Worm (Caenorhabditis elegans): ENCODE data around the gene srz-15.
A peak's percentile ranks its signal among the peaks of the same experiment; 100 is the strongest.

srz-15 gene

DNA sequence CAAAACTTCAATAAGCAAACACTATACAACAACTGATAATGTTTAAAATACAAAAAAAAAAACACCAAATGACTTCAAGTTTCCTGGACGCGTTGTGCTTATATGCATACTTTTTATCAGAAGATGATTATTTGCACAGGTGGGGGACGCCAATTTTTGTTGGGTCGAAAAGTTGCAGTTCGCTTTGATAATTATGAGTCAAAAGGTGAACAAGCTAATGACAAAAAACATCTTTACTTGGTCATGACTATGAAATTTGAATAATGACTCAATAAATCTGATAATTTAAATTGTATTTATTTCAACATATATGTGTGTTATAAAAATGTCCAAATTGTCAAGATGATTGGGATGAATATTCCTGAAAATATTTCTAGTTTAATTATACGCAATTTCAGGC lies 32.4 kb upstream of the srz-15 start, which contains the start of gene ZK896.4:
TSS of gene ZK896.4 (minus strand) at position 101 of the 400 bp plus-strand sequence.
- TF ChIP-seq nhr-71 (tag; optimal IDR thresholded peaks at IDR 0.05), result no peak
- TF ChIP-seq unc-130 (tag; optimal IDR thresholded peaks at IDR 0.05), result no peak
- TF ChIP-seq ama-1 (optimal IDR thresholded peaks at IDR 0.05), result no peak
- no peak for TF ChIP-seq ceh-8 (GFP tag; optimal IDR thresholded peaks at IDR 0.05)
- no peak for TF ChIP-seq unc-98 (GFP tag; IDR thresholded peaks at IDR 0.05)
- TF ChIP-seq pag-3 (tag; optimal IDR thresholded peaks at IDR 0.05; ENCODE audit: borderline replicate concordance, insufficient read depth), result no peak
- TF ChIP-seq lin-39 (tag; optimal IDR thresholded peaks at IDR 0.05), result no peak
- TF ChIP-seq efl-3 (GFP tag; optimal IDR thresholded peaks at IDR 0.05), result no peak
- TF ChIP-seq sup-37 (GFP tag; optimal IDR thresholded peaks at IDR 0.05), result no peak
- no peak for TF ChIP-seq alr-1 (tag; optimal IDR thresholded peaks at IDR 0.05; ENCODE audit: borderline replicate concordance)
- no peak for TF ChIP-seq Y116A8C.19 (tag; optimal IDR thresholded peaks at IDR 0.05; ENCODE audit: borderline replicate concordance)
- TF ChIP-seq nhr-90 (tag; optimal IDR thresholded peaks at IDR 0.05; ENCODE audit: poor library complexity), result no peak
- TF ChIP-seq lin-35 (GFP tag; optimal IDR thresholded peaks at IDR 0.05), result no peak

DNA sequence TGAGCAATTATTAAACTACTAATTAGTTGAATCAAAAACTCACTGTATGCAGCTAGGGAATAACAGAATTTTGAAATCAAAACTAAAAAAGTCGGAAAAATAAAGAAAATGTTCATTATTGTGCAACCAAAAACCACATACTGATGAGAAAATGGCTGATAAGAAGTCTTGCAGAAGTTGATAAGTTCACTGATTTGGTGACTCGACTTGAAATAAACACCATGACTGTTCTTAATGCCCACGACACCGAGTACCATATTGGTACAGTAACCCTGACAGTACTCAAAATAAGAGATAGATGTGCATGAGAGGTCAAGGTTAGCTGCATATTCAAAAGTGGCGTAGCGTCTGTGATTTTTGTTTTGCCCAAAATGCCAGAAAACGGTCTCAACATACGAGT lies 29.6 kb upstream of the srz-15 start:
- no peak for TF ChIP-seq C04F5.9 (tag; optimal IDR thresholded peaks at IDR 0.05)
- no peak for TF ChIP-seq nhr-84 (tag; optimal IDR thresholded peaks at IDR 0.05)
- no peak for TF ChIP-seq efl-1 (optimal IDR thresholded peaks at IDR 0.05)
- TF ChIP-seq efl-1 (GFP tag; optimal IDR thresholded peaks at IDR 0.05 in 1 of 2), result no peak
- no peak for TF ChIP-seq aly-2 (tag; optimal IDR thresholded peaks at IDR 0.05)
- no peak for TF ChIP-seq lin-14 (GFP tag; optimal IDR thresholded peaks at IDR 0.05)
- TF ChIP-seq Y116A8C.19 (tag; optimal IDR thresholded peaks at IDR 0.05; ENCODE audit: borderline replicate concordance), result no peak
- no peak for TF ChIP-seq nhr-19 (GFP tag; conservative IDR thresholded peaks at IDR 0.05)
- no peak for TF ChIP-seq nhr-12 (tag; optimal IDR thresholded peaks at IDR 0.05)

DNA sequence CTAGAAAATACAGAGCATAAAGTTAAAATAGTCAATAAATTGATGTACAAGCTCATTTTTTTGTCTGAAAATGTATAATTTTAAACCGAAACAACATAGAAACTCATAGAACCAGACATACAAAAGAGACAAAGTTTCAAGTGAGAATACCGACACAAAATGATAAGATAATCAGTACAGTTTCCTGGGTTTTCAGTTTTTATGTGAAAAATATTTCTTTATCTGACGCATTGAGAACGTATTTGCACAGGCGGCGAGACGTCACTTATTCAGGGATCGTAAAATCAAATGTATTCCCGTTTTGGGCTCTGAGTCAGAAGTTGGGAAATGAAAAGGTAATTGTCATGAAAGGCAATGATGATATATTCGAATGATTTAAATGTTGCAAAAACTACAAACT lies 25.1 kb upstream of the srz-15 start, which contains the start of gene K08D8.6:
TSS of gene K08D8.6 (minus strand) at position 64 of the 400 bp plus-strand sequence.
- TF ChIP-seq mef-2 (tag; optimal IDR thresholded peaks at IDR 0.05) (no peak), pqm-1 (tag; optimal IDR thresholded peaks at IDR 0.05) (peak; percentile 78), nhr-47 (tag; optimal IDR thresholded peaks at IDR 0.05) (no peak), elt-2 (tag; optimal IDR thresholded peaks at IDR 0.05) (peak; percentile 88), isw-1 (GFP tag; IDR thresholded peaks at IDR 0.05) (no peak), jun-1 (tag; optimal IDR thresholded peaks at IDR 0.05) (peak; percentile 7), C04F5.9 (tag; optimal IDR thresholded peaks at IDR 0.05) (no peak), efl-1 (optimal IDR thresholded peaks at IDR 0.05) (no peak), efl-1 (GFP tag; optimal IDR thresholded peaks at IDR 0.05 in 1 of 2) (peak in 1 of 2 experiments; percentile 30), pag-3 (tag; optimal IDR thresholded peaks at IDR 0.05; ENCODE audit: borderline replicate concordance, insufficient read depth) (no peak)

DNA sequence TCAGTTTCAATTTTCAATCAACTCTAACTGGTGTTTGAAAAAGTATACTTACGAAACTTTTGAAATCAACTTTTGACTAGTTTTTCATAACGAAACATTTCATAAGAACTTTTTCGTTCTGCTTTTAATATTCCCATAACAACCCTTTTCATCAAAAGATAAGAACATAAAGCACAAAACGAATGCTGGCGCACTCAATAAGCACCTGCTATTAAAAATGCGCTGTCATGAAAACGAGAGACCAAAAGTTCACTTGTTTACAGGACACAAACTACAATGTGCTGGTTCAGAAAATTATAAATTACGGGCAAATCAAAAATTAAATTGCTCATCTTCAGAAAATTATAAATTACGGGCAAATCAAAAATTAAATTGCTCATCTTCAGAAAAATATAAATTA lies 24.5 kb upstream of the srz-15 start:
- TF ChIP-seq elt-2 (tag; optimal IDR thresholded peaks at IDR 0.05) (peak; percentile 17), nhr-19 (GFP tag; conservative IDR thresholded peaks at IDR 0.05) (no peak)

DNA sequence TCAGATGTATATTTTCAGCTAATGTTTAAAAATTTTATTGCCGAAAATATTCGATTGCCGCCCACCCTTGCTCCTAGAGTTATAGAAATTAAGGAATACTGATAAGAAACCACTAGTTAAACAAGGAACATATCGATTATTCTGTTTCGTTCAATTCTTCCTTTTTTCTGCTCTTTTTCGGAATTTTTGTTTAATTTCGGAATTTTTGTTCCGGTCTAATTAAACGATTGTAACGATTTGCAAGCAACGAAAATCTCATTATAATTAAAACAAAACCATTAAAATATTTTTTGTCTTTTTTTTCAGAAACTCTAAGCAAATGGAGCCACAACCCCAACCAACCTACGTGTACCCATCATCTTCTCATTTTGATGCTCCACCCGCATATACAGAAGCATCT lies 23.4 kb upstream of the srz-15 start, which contains the start of gene K08D8.1:
TSS of gene K08D8.1 (plus strand) at position 301 of the 400 bp plus-strand sequence.
- TF ChIP-seq sptf-1 (tag; optimal IDR thresholded peaks at IDR 0.05) (no peak), nhr-71 (tag; optimal IDR thresholded peaks at IDR 0.05) (no peak), tlp-1 (tag; optimal IDR thresholded peaks at IDR 0.05) (no peak), sox-4 (tag; optimal IDR thresholded peaks at IDR 0.05) (no peak), F16B12.6 (tag; optimal IDR thresholded peaks at IDR 0.05) (no peak), lsy-2 (tag; optimal IDR thresholded peaks at IDR 0.05) (no peak), nhr-90 (tag; optimal IDR thresholded peaks at IDR 0.05; ENCODE audit: poor library complexity) (no peak), irx-1 (tag; optimal IDR thresholded peaks at IDR 0.05) (no peak), aha-1 (tag; optimal IDR thresholded peaks at IDR 0.05) (no peak), lin-14 (GFP tag; optimal IDR thresholded peaks at IDR 0.05) (no peak), nhr-237 (tag; optimal IDR thresholded peaks at IDR 0.05) (no peak)

Measured in whole organism, L1 larva.